Fruit fly (Drosophila melanogaster) whole organism: Measurements from ENCODE around the gene CG31710.

ENCODE experiments used
- CG8478 ChIP-seq: fragments of >200 bp; optimal IDR thresholded peaks from 2 replicates; lab custom pipeline; 2018; ENCODE audit warnings: inconsistent platforms
- Dll ChIP-seq: fragments of >200 bp; optimal IDR thresholded peaks from 2 replicates; lab custom pipeline; 2017
- EcR ChIP-seq, 2 experiments: fragments of >200 bp; optimal IDR thresholded peaks; 2 replicates each; lab custom pipeline; 2017; ENCODE audit warnings: missing biosample characterization in 2 of 2, missing genetic modification characterization in 2 of 2, missing genetic modification reagents in 2 of 2
- pan ChIP-seq: fragments of >200 bp; optimal IDR thresholded peaks from 2 replicates; lab custom pipeline; 2017
- psq ChIP-seq: fragments of >200 bp; optimal IDR thresholded peaks from 2 replicates; lab custom pipeline; 2017
- usp ChIP-seq: fragments of >200 bp; optimal IDR thresholded peaks from 2 replicates; lab custom pipeline; 2017; ENCODE audit warnings: missing biosample characterization, missing genetic modification characterization, mixed read lengths

CG31710 gene

dm6 chr2L:9734134-9734533 lies 28.4 kb upstream of the CG31710 start:
- TF ChIP-seq pan (lab: Kevin White, UChicago) (no peak), usp (GFP tag; lab: Kevin White, UChicago) (no peak), EcR (GFP tag; optimal IDR thresholded peaks at IDR 0.05; lab: Kevin White, UChicago) (no peak)

- no peak for TF ChIP-seq CG8478 (lab: Kevin White, UChicago)
- TF ChIP-seq psq (lab: Kevin White, UChicago): no peak
- TF ChIP-seq Dll (lab: Kevin White, UChicago): no peak
- TF ChIP-seq usp (GFP tag; lab: Kevin White, UChicago): no peak
- no peak for TF ChIP-seq EcR (GFP tag; optimal IDR thresholded peaks at IDR 0.05; lab: Kevin White, UChicago)
- no peak for TF ChIP-seq pan (lab: Kevin White, UChicago)
Measured at dm6 chr2L:9731269-9731668, 25.5 kb upstream of the CG31710 start.

dm6 chr2L:9729618-9730284 lies 24.0 kb upstream of the CG31710 start, which contains the start of gene CG13116:
Gene CG13116 (plus strand): TSS chr2L:9729940.
- TF ChIP-seq EcR (GFP tag; optimal IDR thresholded peaks at IDR 0.05; lab: Kevin White, UChicago): no peak
- no peak for TF ChIP-seq pan (lab: Kevin White, UChicago)
- TF ChIP-seq usp (GFP tag; lab: Kevin White, UChicago): no peak
- no peak for TF ChIP-seq psq (lab: Kevin White, UChicago)
- TF ChIP-seq Dll (lab: Kevin White, UChicago): no peak
- TF ChIP-seq CG8478 (lab: Kevin White, UChicago): no peak

- TF ChIP-seq psq (lab: Kevin White, UChicago): no peak
Measured at dm6 chr2L:9728791-9729190, 23.0 kb upstream of the CG31710 start.

- TF ChIP-seq EcR (GFP tag; optimal IDR thresholded peaks at IDR 0.05; lab: Kevin White, UChicago) (no peak), CG8478 (lab: Kevin White, UChicago) (no peak), psq (lab: Kevin White, UChicago) (no peak), usp (GFP tag; lab: Kevin White, UChicago) (no peak), pan (lab: Kevin White, UChicago) (no peak), Dll (lab: Kevin White, UChicago) (no peak)
Measured at dm6 chr2L:9711107-9711585, 5.4 kb upstream of the CG31710 start, which contains the start of gene CG4364. Gene CG4364 (minus strand): TSS chr2L:9711271.

- TF ChIP-seq CG8478 (lab: Kevin White, UChicago): no peak
- no peak for TF ChIP-seq EcR (GFP tag; optimal IDR thresholded peaks at IDR 0.05; lab: Kevin White, UChicago)
- TF ChIP-seq Dll (lab: Kevin White, UChicago): no peak
- no peak for TF ChIP-seq usp (GFP tag; lab: Kevin White, UChicago)
- TF ChIP-seq psq (lab: Kevin White, UChicago): no peak
- no peak for TF ChIP-seq pan (lab: Kevin White, UChicago)
Measured at dm6 chr2L:9707514-9708094, 1.9 kb upstream of the CG31710 start.

- TF ChIP-seq EcR (GFP tag; optimal IDR thresholded peaks at IDR 0.05; lab: Kevin White, UChicago) (no peak), usp (GFP tag; lab: Kevin White, UChicago) (no peak), CG8478 (lab: Kevin White, UChicago) (no peak), Dll (lab: Kevin White, UChicago) (no peak), psq (lab: Kevin White, UChicago) (no peak), pan (lab: Kevin White, UChicago) (no peak)
Measured at dm6 chr2L:9707103-9707502, 1.3 kb upstream of the CG31710 start.

dm6 chr2L:9705291-9705690 lies 463 bp downstream of the CG31710 start:
- TF ChIP-seq psq (lab: Kevin White, UChicago) (no peak), Dll (lab: Kevin White, UChicago) (no peak), usp (GFP tag; lab: Kevin White, UChicago) (no peak), pan (lab: Kevin White, UChicago) (no peak), EcR (GFP tag; optimal IDR thresholded peaks at IDR 0.05; lab: Kevin White, UChicago) (no peak), CG8478 (lab: Kevin White, UChicago) (no peak)

dm6 chr2L:9704343-9704742 lies 1.4 kb downstream of the CG31710 start:
- no peak for TF ChIP-seq usp (GFP tag; lab: Kevin White, UChicago)
- no peak for TF ChIP-seq pan (lab: Kevin White, UChicago)
- no peak for TF ChIP-seq CG8478 (lab: Kevin White, UChicago)
- no peak for TF ChIP-seq Dll (lab: Kevin White, UChicago)
- no peak for TF ChIP-seq psq (lab: Kevin White, UChicago)
- TF ChIP-seq EcR (GFP tag; optimal IDR thresholded peaks at IDR 0.05; lab: Kevin White, UChicago): no peak

dm6 chr2L:9703000-9703399 lies 2.8 kb downstream of the CG31710 start:
- TF ChIP-seq psq (lab: Kevin White, UChicago): no peak
- TF ChIP-seq Dll (lab: Kevin White, UChicago): no peak
- no peak for TF ChIP-seq pan (lab: Kevin White, UChicago)
- TF ChIP-seq CG8478 (lab: Kevin White, UChicago): no peak

dm6 chr2L:9700454-9700853 lies 5.3 kb downstream of the CG31710 start, which contains the start of gene pelo:
Gene pelo (plus strand): TSS chr2L:9700810.
- TF ChIP-seq CG8478 (lab: Kevin White, UChicago) (no peak), Dll (lab: Kevin White, UChicago) (no peak), EcR (GFP tag; optimal IDR thresholded peaks at IDR 0.05; lab: Kevin White, UChicago) (no peak), usp (GFP tag; lab: Kevin White, UChicago) (no peak), psq (lab: Kevin White, UChicago) (no peak), pan (lab: Kevin White, UChicago) (no peak)
